Worm (Caenorhabditis elegans) whole organism, L2 larva: Measurements from ENCODE around the gene F44A2.3.

Experiments
- C34F6.9 ChIP-seq: fragments of 150-350 bp; optimal IDR thresholded peaks from 2 replicates; lab custom pipeline; 2014; ENCODE audit warnings: missing biosample characterization, missing genetic modification characterization
- aly-2 ChIP-seq: fragments of 150-350 bp; optimal IDR thresholded peaks from 2 replicates; lab custom pipeline; 2014; ENCODE audit warnings: missing biosample characterization, missing genetic modification characterization
- ama-1 ChIP-seq: fragments of 150-350 bp; optimal IDR thresholded peaks from 2 replicates; lab custom pipeline; 2018; ENCODE audit warnings: inconsistent platforms
- lsy-2 ChIP-seq, 2 experiments: fragments of 150-350 bp in 1 of 2; sonication (generic microtip) in 1 of 2; optimal IDR thresholded peaks; 2 replicates each; lab custom pipeline; 2014 to 2017; ENCODE audit warnings: missing biosample characterization in 2 of 2, missing genetic modification characterization in 2 of 2
- nhr-11 ChIP-seq: fragments of 150-350 bp; optimal IDR thresholded peaks from 2 replicates; lab custom pipeline; 2014; ENCODE audit warnings: missing biosample characterization, missing genetic modification characterization
- nhr-23 ChIP-seq: fragments of 150-350 bp; optimal IDR thresholded peaks from 2 replicates; lab custom pipeline; 2014; ENCODE audit warnings: missing biosample characterization, missing genetic modification reagents, missing genetic modification characterization
- sma-9 ChIP-seq, 2 experiments: fragments of 150-350 bp in 1 of 2; sonication (generic microtip) in 1 of 2; optimal IDR thresholded peaks; 2 replicates each; lab custom pipeline; 2014 to 2016; ENCODE audit warnings: missing genetic modification characterization in 2 of 2, mild to moderate bottlenecking in 1 of 2, missing biosample characterization in 1 of 2, missing compliant biosample characterization in 1 of 2, missing genetic modification reagents in 1 of 2, moderate library complexity in 1 of 2

DNA sequence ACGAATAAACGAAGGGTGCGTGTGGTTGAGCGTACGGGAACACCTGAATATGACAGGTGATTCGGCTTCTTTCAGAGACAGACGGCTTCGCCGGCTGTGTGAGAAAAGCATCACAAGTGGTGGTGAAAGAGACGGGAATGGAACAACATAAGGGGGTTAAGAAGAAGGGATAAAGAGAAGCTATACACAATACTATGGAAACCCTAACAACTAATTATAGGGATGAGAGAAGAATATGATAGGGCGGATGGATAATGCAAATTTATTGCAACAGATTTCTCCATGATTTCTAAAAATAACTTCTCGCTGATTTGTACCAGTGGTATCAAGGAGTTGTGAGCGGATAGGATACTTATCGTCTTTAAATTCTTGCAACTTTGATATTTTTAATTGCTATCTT, 23.1 kb upstream of the F44A2.3 start, which contains the start of gene hlh-10:
- TF ChIP-seq aly-2: no peak
- TF ChIP-seq sma-9 (GFP tag; optimal IDR thresholded peaks at IDR 0.05; lab: Kevin White, UChicago): no peak
- no peak for TF ChIP-seq sma-9 (tag; optimal IDR thresholded peaks at IDR 0.05; lab: Kevin White, UChicago)
- no peak for TF ChIP-seq lsy-2 (tag; optimal IDR thresholded peaks at IDR 0.05; lab: Kevin White, UChicago)
- TF ChIP-seq nhr-11 (tag; lab: Kevin White, UChicago): no peak
- no peak for TF ChIP-seq ama-1 (lab: Kevin White, UChicago)
- no peak for TF ChIP-seq C34F6.9 (tag; lab: Kevin White, UChicago)
- no peak for TF ChIP-seq nhr-23
